Worm (Caenorhabditis elegans): ENCODE measurements around the gene F35D11.3.

DNA sequence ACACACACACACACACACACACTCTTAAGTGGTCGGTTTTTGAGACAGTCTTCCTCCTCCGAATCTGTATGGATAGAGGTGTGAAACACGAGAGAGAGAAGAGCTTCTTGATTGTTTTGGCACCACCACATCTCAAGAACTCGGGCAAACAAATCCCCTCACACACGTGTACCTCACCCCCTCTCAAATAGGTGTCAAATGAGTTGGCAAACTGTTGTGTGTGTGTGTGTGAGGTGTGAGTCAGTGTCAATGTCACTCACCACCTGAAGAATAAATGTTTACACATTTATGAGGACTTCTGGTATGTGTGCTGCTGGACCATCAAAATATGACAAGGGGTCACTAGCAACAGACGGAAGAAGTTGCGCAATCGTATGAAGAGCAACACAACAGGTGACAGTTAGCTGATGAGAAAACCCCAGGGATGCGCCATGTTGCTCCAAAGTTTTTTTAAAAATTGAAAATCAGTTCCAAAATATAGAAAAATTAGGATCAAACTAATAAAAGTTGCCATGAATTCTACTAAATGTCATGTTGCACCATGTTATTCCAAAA lies 28.2 kb upstream of the F35D11.3 start:
- TF ChIP-seq aly-2 (tag; optimal IDR thresholded peaks at IDR 0.05), result no peak
- TF ChIP-seq ceh-20 (GFP tag; IDR thresholded peaks at IDR 0.05), result no peak
- TF ChIP-seq duxl-1 (tag; optimal IDR thresholded peaks at IDR 0.05; ENCODE audit: poor library complexity), result no peak
- no peak for TF ChIP-seq F37D6.2 (tag; optimal IDR thresholded peaks at IDR 0.05)
- no peak for TF ChIP-seq unc-62 (GFP tag; optimal IDR thresholded peaks at IDR 0.05 in 1 of 2)
- TF ChIP-seq unc-62 (tag; optimal IDR thresholded peaks at IDR 0.05), result no peak
- TF ChIP-seq D1046.2 (GFP tag; IDR thresholded peaks at IDR 0.05), result no peak
- TF ChIP-seq ceh-82 (tag; optimal IDR thresholded peaks at IDR 0.05), result no peak
